Fruit fly (Drosophila melanogaster): ENCODE measurements around the gene Gba1b.

The Gba1b gene

DNA sequence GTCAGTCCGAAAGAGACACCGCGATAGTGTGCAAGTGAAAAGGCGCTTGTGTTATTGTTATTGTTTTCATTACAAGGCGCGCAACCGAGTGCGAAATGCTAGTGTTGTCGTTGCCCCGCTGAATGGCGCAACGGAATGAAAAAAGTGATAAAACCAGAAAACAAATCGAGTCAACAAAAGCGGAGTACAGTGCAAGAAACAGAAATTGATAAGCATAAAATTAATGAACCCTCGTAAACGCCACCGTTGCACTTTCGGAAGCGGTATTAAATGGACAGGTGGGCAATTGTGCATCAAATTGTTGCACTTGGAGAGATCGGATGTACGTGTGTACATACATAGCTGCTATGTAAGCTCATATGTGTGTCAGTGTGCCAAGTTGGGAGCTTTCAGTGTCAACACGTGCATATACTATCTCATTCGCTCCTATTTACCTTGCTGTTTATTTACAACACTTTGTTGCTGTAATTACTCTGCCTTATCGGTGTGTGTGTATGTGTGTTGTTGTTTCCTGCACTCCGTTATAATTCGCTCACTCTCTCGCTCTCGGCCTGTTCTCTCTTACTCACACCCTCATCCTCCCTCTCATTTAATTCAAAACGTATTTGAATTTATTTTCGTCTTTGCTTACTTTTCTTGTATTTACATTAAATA, 18.9 kb downstream of the Gba1b start (continued):
- TF ChIP-seq HHEX (GFP tag; optimal IDR thresholded peaks at IDR 0.05), result peak; percentile 84
- peak; percentile 60 for TF ChIP-seq CG15601 (tag; optimal IDR thresholded peaks at IDR 0.05)
- TF ChIP-seq chm (GFP tag; IDR thresholded peaks at IDR 0.05), result 0 out of 2 replicates have a peak, but pooled peaks have one; percentile 58
- no peak for TF ChIP-seq CG17186 (GFP tag; optimal IDR thresholded peaks at IDR 0.05)
- no peak for TF ChIP-seq ssp (GFP tag; IDR thresholded peaks at IDR 0.05)
- peak; percentile 68 for TF ChIP-seq CG2875 (GFP tag; optimal IDR thresholded peaks at IDR 0.05)
- no peak for TF ChIP-seq Dad (GFP tag; optimal IDR thresholded peaks at IDR 0.05)
- no peak for TF ChIP-seq CG9609 (GFP tag; optimal IDR thresholded peaks at IDR 0.05)
- TF ChIP-seq CG2202 (tag; optimal IDR thresholded peaks at IDR 0.05), result peak; percentile 10
- TF ChIP-seq HLH4C (GFP tag; IDR thresholded peaks at IDR 0.05; ENCODE audit: partially characterized antibody), result no peak
- no peak; the same call in 1 of the 2 replicates for TF ChIP-seq amos (GFP tag; IDR thresholded peaks at IDR 0.05; ENCODE audit: partially characterized antibody)
- no peak for TF ChIP-seq CG12155 (GFP tag; optimal IDR thresholded peaks at IDR 0.05)
- peak; percentile 16; the same call in 1 of the 2 replicates for TF ChIP-seq CG10959 (GFP tag; IDR thresholded peaks at IDR 0.05)
- peak; percentile 34; the same call in 1 of the 2 replicates for TF ChIP-seq CG31441 (GFP tag; IDR thresholded peaks at IDR 0.05)
- TF ChIP-seq dysf (GFP tag; IDR thresholded peaks at IDR 0.05), result peak; percentile 42; the same call in 1 of the 3 replicates
- TF ChIP-seq Med (GFP tag), result peak; percentile 97
- TF ChIP-seq disco-r (GFP tag; optimal IDR thresholded peaks at IDR 0.05), result no peak
- TF ChIP-seq GATAe (GFP tag; conservative IDR thresholded peaks at IDR 0.05), result no peak
- TF ChIP-seq Oaz (GFP tag; IDR thresholded peaks at IDR 0.05), result no peak
- peak; percentile 69; the same call in 2 of the 3 replicates for TF ChIP-seq CG14050 (GFP tag; IDR thresholded peaks at IDR 0.05)
- TF ChIP-seq CG15269 (tag; optimal IDR thresholded peaks at IDR 0.05), result peak; percentile 2
- no peak for TF ChIP-seq dmrt11E (tag; optimal IDR thresholded peaks at IDR 0.05)
- peak; percentile 14 for TF ChIP-seq CG12219 (GFP tag; optimal IDR thresholded peaks at IDR 0.05)
- TF ChIP-seq chn (GFP tag; optimal IDR thresholded peaks at IDR 0.05), result no peak
- no peak for TF ChIP-seq crc (GFP tag; optimal IDR thresholded peaks at IDR 0.05)
- TF ChIP-seq esg (GFP tag; conservative IDR thresholded peaks at IDR 0.05), result no peak
- peak; percentile 85 for TF ChIP-seq fd64A (GFP tag; optimal IDR thresholded peaks at IDR 0.05)
- no peak for TF ChIP-seq CG31388 (GFP tag; optimal IDR thresholded peaks at IDR 0.05)
- no peak for TF ChIP-seq CG12769 (tag; optimal IDR thresholded peaks at IDR 0.05)
- TF ChIP-seq CG10979 (tag; optimal IDR thresholded peaks at IDR 0.05), result peak; percentile 18
- peak; percentile 48 for TF ChIP-seq CG17568 (GFP tag; optimal IDR thresholded peaks at IDR 0.05)
- no peak for TF ChIP-seq CG10431 (GFP tag; optimal IDR thresholded peaks at IDR 0.05)
- no peak for TF ChIP-seq Kr (GFP tag; optimal IDR thresholded peaks at IDR 0.05)
- TF ChIP-seq Scr (GFP tag; IDR thresholded peaks at IDR 0.05; ENCODE audit: partially characterized antibody), result no peak
- no peak for TF ChIP-seq CG13624 (GFP tag; optimal IDR thresholded peaks at IDR 0.05)
- peak; percentile 32 for TF ChIP-seq schlank (tag; optimal IDR thresholded peaks at IDR 0.05)
- TF ChIP-seq Oli (tag; optimal IDR thresholded peaks at IDR 0.05), result no peak
- no peak for TF ChIP-seq CG2120 (GFP tag; optimal IDR thresholded peaks at IDR 0.05)
- 0 out of 3 replicates have a peak, but pooled peaks have one; percentile 12 for TF ChIP-seq ken (GFP tag; IDR thresholded peaks at IDR 0.05)
- peak; percentile 52 for TF ChIP-seq Vsx1 (GFP tag; optimal IDR thresholded peaks at IDR 0.05)
- TF ChIP-seq Bdp1 (GFP tag; optimal IDR thresholded peaks at IDR 0.05), result peak; percentile 20
- no peak for TF ChIP-seq gro (GFP tag; optimal IDR thresholded peaks at IDR 0.05)
- no peak for TF ChIP-seq HmgD (GFP tag; optimal IDR thresholded peaks at IDR 0.05)
- TF ChIP-seq CG31224 (GFP tag; IDR thresholded peaks at IDR 0.05), result 0 out of 2 replicates have a peak, but pooled peaks have one; percentile 25
- TF ChIP-seq B-H2 (GFP tag; optimal IDR thresholded peaks at IDR 0.05), result no peak
- peak; percentile 50; the same call in 1 of the 3 replicates for TF ChIP-seq ase (GFP tag; IDR thresholded peaks at IDR 0.05)
- no peak for TF ChIP-seq Hr78 (GFP tag; optimal IDR thresholded peaks at IDR 0.05)
